Fruit fly (Drosophila melanogaster): Measurements from ENCODE around the gene CG42337.

DNA sequence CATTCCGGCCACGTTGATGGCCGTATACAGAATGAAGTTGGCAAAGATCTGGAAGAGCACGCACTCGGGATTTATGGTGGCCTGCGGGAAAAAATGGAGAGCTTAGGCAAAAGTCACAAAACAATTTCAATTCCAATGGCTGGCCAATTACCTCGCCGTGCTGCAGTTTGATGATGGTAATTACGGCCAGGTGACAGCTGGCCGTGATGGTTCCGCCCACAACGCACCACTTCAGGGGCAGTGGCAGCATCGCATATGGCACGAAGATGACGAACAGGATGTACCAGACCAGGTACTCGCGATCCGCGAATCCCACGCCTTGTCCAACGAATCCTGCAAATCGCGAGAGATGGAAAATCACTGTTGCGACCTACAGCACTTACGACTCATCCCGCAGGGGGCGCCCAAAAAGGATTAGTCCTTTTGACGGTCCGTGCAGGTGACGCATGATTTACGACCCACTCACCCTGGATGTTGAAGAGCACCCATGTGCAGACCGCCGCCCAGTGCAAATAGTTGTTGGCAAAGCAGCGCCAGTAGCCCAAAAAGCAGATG lies 47.2 kb downstream of the CG42337 start:
- TF ChIP-seq Myc (optimal IDR thresholded peaks at IDR 0.05) (no peak), insv (optimal IDR thresholded peaks at IDR 0.05) (no peak), Sin3A (optimal IDR thresholded peaks at IDR 0.05) (no peak), h (optimal IDR thresholded peaks at IDR 0.05) (no peak), ttk (optimal IDR thresholded peaks at IDR 0.05) (no peak)

All from Kc167 (cell line).